Worm (Caenorhabditis elegans) whole organism, midembryonic: ENCODE results near the gene H32C10.1.

ENCODE experiments used
- T22C8.4 ChIP-seq: fragments of 200-800 bp; sonication (Bioruptor generic); IDR thresholded peaks from 2 replicates; pipeline ENCODE4 v1.3.6; 2022; ENCODE audit warnings: missing genetic modification characterization, missing compliant biosample characterization
- cog-1 ChIP-seq: sonication (generic microtip); optimal IDR thresholded peaks from 2 replicates; lab custom pipeline; 2016; ENCODE audit warnings: missing genetic modification characterization, missing compliant biosample characterization
- flt-1 ChIP-seq: fragments of 200-800 bp; sonication (Bioruptor generic); IDR thresholded peaks from 2 replicates; pipeline ENCODE4 v1.3.6; 2022; ENCODE audit warnings: missing genetic modification characterization, missing compliant biosample characterization
- med-1 ChIP-seq: sonication (generic microtip); optimal IDR thresholded peaks from 2 replicates; lab custom pipeline; 2017; ENCODE audit warnings: missing genetic modification characterization, mild to moderate bottlenecking, missing compliant biosample characterization, antibody characterized with exemption, missing genetic modification reagents; ENCODE audit not compliant: insufficient read depth
- tab-1 ChIP-seq: fragments of 200-800 bp; sonication (Bioruptor generic); IDR thresholded peaks from 2 replicates; pipeline ENCODE4 v1.3.6; 2022; ENCODE audit warnings: missing genetic modification characterization, missing compliant biosample characterization
- ztf-29 ChIP-seq: fragments of 200-800 bp; sonication (Bioruptor generic); IDR thresholded peaks from 2 replicates; pipeline ENCODE4 v1.3.6; 2022; ENCODE audit warnings: missing genetic modification reagents, missing genetic modification characterization, missing compliant biosample characterization

DNA sequence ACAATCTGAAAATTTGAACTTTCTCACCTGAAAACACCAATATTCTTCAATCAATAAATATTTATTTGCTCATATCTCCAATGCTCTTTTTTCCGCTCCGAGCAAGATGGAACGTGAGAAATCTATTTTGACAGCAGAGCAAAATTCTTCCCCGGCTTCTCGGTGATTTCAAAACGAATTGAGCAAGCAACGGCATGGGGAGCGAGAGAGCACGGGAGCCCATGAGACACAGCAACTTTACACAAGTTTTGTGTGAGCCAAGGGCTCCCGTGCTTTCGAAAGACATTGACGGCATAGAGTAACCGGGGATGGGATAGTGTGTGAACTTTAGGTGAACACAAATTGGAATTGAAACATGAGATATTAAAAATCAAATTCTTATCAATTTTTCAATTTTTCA lies 52.7 kb downstream of the H32C10.1 start:
- TF ChIP-seq T22C8.4 (GFP tag; lab: Robert Waterston, UW) (no peak), med-1 (GFP tag; lab: Kevin White, UChicago) (no peak), ztf-29 (GFP tag; lab: Robert Waterston, UW) (no peak), flt-1 (GFP tag; lab: Robert Waterston, UW) (no peak), tab-1 (GFP tag; lab: Robert Waterston, UW) (no peak), cog-1 (tag; lab: Kevin White, UChicago) (no peak)
